Fruit fly (Drosophila melanogaster) whole organism, embryonic: ENCODE results near the gene CG15382.

Experiments
- Awh ChIP-seq: fragments of 200-800 bp; sonication (Bioruptor generic); IDR thresholded peaks from 2 replicates; pipeline ENCODE4, ENCODE4 v1.3.6; 2022; ENCODE audit warnings: missing biosample characterization, missing genetic modification characterization
- BEAF-32 ChIP-seq: fragments of 200-800 bp; sonication (Bioruptor generic); optimal IDR thresholded peaks from 3 replicates; lab custom pipeline; 2017; ENCODE audit warnings: missing biosample characterization, missing genetic modification characterization, mild to moderate bottlenecking, moderate library complexity, missing genetic modification reagents
- Bgb ChIP-seq: fragments of 200-800 bp; sonication (Bioruptor generic); IDR thresholded peaks from 2 replicates; pipeline ENCODE4 v1.3.6; 2022; ENCODE audit warnings: missing biosample characterization, missing genetic modification characterization; ENCODE audit not compliant: partially characterized antibody
- CG11456 ChIP-seq: fragments of 200-800 bp; sonication (Bioruptor generic); IDR thresholded peaks from 3 replicates; pipeline ENCODE4 v1.3.6; 2022; ENCODE audit warnings: missing biosample characterization, missing genetic modification characterization
- CG11696 ChIP-seq: fragments of 200-800 bp; sonication (Bioruptor generic); IDR thresholded peaks from 2 replicates; pipeline ENCODE4 v1.3.6; 2022; ENCODE audit warnings: missing biosample characterization, missing genetic modification characterization
- CG12071 ChIP-seq: fragments of 200-800 bp; sonication (Bioruptor generic); optimal IDR thresholded peaks from 3 replicates; lab custom pipeline; 2018; ENCODE audit warnings: missing biosample characterization, mild to moderate bottlenecking, missing genetic modification characterization
- CG12299 ChIP-seq: fragments of 200-800 bp; sonication (Bioruptor generic); optimal IDR thresholded peaks from 2 replicates; lab custom pipeline; 2018; ENCODE audit warnings: missing biosample characterization, mild to moderate bottlenecking, missing genetic modification characterization
- CG12744 ChIP-seq: fragments of 200-800 bp; sonication (Bioruptor generic); optimal IDR thresholded peaks from 2 replicates; lab custom pipeline; 2016; ENCODE audit warnings: missing biosample characterization, missing genetic modification characterization
- CG14667 ChIP-seq: fragments of 200-800 bp; sonication (Bioruptor generic); IDR thresholded peaks from 2 replicates; pipeline ENCODE4 v1.3.6; 2022; ENCODE audit warnings: missing biosample characterization, missing genetic modification characterization
- CG15696 ChIP-seq: fragments of 200-800 bp; sonication (Bioruptor generic); optimal IDR thresholded peaks from 2 replicates; lab custom pipeline; 2019; ENCODE audit warnings: missing biosample characterization, mild to moderate bottlenecking, missing genetic modification characterization, moderate library complexity
- CG17802 ChIP-seq: fragments of 200-800 bp; sonication (Bioruptor generic); optimal IDR thresholded peaks from 2 replicates; lab custom pipeline; 2018; ENCODE audit warnings: missing biosample characterization, mild to moderate bottlenecking, missing genetic modification characterization, moderate library complexity
- CG18599 ChIP-seq: fragments of 200-800 bp; sonication (Bioruptor generic); optimal IDR thresholded peaks from 3 replicates; lab custom pipeline; 2017; ENCODE audit warnings: missing biosample characterization, missing genetic modification characterization, mild to moderate bottlenecking, moderate library complexity, missing genetic modification reagents
- CG2129 ChIP-seq: fragments of 200-800 bp; sonication (Bioruptor generic); IDR thresholded peaks from 2 replicates; pipeline ENCODE4 v1.3.6; 2022; ENCODE audit warnings: missing biosample characterization, missing genetic modification characterization; ENCODE audit not compliant: partially characterized antibody
- CG30403 ChIP-seq: fragments of 200-800 bp; sonication (Bioruptor generic); optimal IDR thresholded peaks from 3 replicates; lab custom pipeline; 2016; ENCODE audit warnings: missing biosample characterization, missing genetic modification characterization
- CG3281 ChIP-seq: fragments of 200-800 bp; sonication (Bioruptor generic); optimal IDR thresholded peaks from 3 replicates; lab custom pipeline; 2017; ENCODE audit warnings: missing biosample characterization, mild to moderate bottlenecking, missing genetic modification characterization
- CG33213 ChIP-seq: fragments of 200-800 bp; sonication (Bioruptor generic); optimal IDR thresholded peaks from 3 replicates; lab custom pipeline; 2016; ENCODE audit warnings: missing biosample characterization, missing genetic modification characterization
- CG4328 ChIP-seq: fragments of 200-800 bp; sonication (Bioruptor generic); optimal IDR thresholded peaks from 3 replicates; lab custom pipeline; 2017; ENCODE audit warnings: missing biosample characterization, missing genetic modification reagents, missing genetic modification characterization
- CG4820 ChIP-seq: fragments of 200-800 bp; sonication (Bioruptor generic); optimal IDR thresholded peaks from 3 replicates; lab custom pipeline; 2016; ENCODE audit warnings: missing biosample characterization, missing genetic modification characterization
- CG7357 ChIP-seq: fragments of 200-800 bp; sonication (Bioruptor generic); IDR thresholded peaks from 3 replicates; pipeline ENCODE4 v1.3.6; 2022; ENCODE audit warnings: missing biosample characterization, missing genetic modification characterization
- CG8924 ChIP-seq: fragments of 200-800 bp; optimal IDR thresholded peaks from 3 replicates; lab custom pipeline; 2019; ENCODE audit warnings: missing biosample characterization, mild to moderate bottlenecking, missing genetic modification characterization, moderate library complexity
- CG9876 ChIP-seq: fragments of 200-800 bp; sonication (Bioruptor generic); optimal IDR thresholded peaks from 2 replicates; lab custom pipeline; 2016; ENCODE audit warnings: missing biosample characterization, missing genetic modification characterization
- CHES-1-like ChIP-seq: fragments of 200-800 bp; sonication (Bioruptor generic); optimal IDR thresholded peaks from 2 replicates; lab custom pipeline; 2016; ENCODE audit warnings: missing biosample characterization, missing genetic modification characterization
- CrebB ChIP-seq: fragments of 200-800 bp; sonication (Bioruptor generic); optimal IDR thresholded peaks from 3 replicates; lab custom pipeline; 2018; ENCODE audit warnings: missing biosample characterization, mild to moderate bottlenecking, missing genetic modification characterization
- Dek ChIP-seq: fragments of 200-800 bp; sonication (Bioruptor generic); optimal IDR thresholded peaks from 3 replicates; lab custom pipeline; 2019; ENCODE audit warnings: missing biosample characterization, mild to moderate bottlenecking, missing genetic modification characterization, moderate library complexity
- HLH54F ChIP-seq: fragments of 200-800 bp; sonication (Bioruptor generic); optimal IDR thresholded peaks from 3 replicates; lab custom pipeline; 2016; ENCODE audit warnings: missing biosample characterization, missing genetic modification characterization
- Hand ChIP-seq: fragments of 200-800 bp; sonication (Bioruptor generic); optimal IDR thresholded peaks from 2 replicates; lab custom pipeline; 2017; ENCODE audit warnings: mild to moderate bottlenecking, missing biosample characterization, missing genetic modification reagents, missing genetic modification characterization
- Hmr ChIP-seq: fragments of 200-800 bp; sonication (Bioruptor generic); optimal IDR thresholded peaks from 3 replicates; lab custom pipeline; 2017; ENCODE audit warnings: mild to moderate bottlenecking, missing biosample characterization, missing genetic modification reagents, missing genetic modification characterization
- Hr51 ChIP-seq, 2 experiments: fragments of 200-800 bp; sonication (Bioruptor generic); optimal IDR thresholded peaks; 2 replicates in 1 of 2; 3 replicates in 1 of 2; lab custom pipeline; 2016 to 2018; ENCODE audit warnings: missing biosample characterization in 2 of 2, missing genetic modification characterization in 2 of 2, mild to moderate bottlenecking in 1 of 2, moderate library complexity in 1 of 2
- Med ChIP-seq: fragments of 200-800 bp; sonication (Bioruptor generic); peaks from one replicate; lab custom pipeline; 2016; ENCODE audit warnings: missing biosample characterization, missing genetic modification characterization, mild to moderate bottlenecking, inconsistent platforms, moderate library complexity
- NC2α ChIP-seq: fragments of 200-800 bp; sonication (Bioruptor generic); optimal IDR thresholded peaks from 2 replicates; lab custom pipeline; 2016; ENCODE audit warnings: missing biosample characterization, missing genetic modification characterization
- NfI ChIP-seq: fragments of 200-800 bp; sonication (Bioruptor generic); optimal IDR thresholded peaks from 3 replicates; lab custom pipeline; 2018; ENCODE audit warnings: missing biosample characterization, mild to moderate bottlenecking, missing genetic modification characterization, moderate library complexity
- Oli ChIP-seq: fragments of 200-800 bp; sonication (Bioruptor generic); optimal IDR thresholded peaks from 2 replicates; lab custom pipeline; 2018; ENCODE audit warnings: missing biosample characterization, mild to moderate bottlenecking, missing genetic modification characterization, moderate library complexity
- Poxn ChIP-seq: fragments of 200-800 bp; sonication (Bioruptor generic); IDR thresholded peaks from 2 replicates; pipeline ENCODE4 v1.3.6; 2022; ENCODE audit warnings: missing biosample characterization, missing genetic modification characterization
- Xbp1 ChIP-seq: fragments of 200-800 bp; sonication (Bioruptor generic); optimal IDR thresholded peaks from 3 replicates; lab custom pipeline; 2016; ENCODE audit warnings: missing biosample characterization, mild to moderate bottlenecking, missing genetic modification characterization
- crol ChIP-seq: fragments of 200-800 bp; sonication (Bioruptor generic); IDR thresholded peaks from 2 replicates; pipeline ENCODE4 v1.3.6; 2022; ENCODE audit warnings: missing biosample characterization, missing genetic modification characterization
- fd96Cb ChIP-seq: fragments of 200-800 bp; sonication (Bioruptor generic); optimal IDR thresholded peaks from 2 replicates; lab custom pipeline; 2018; ENCODE audit warnings: missing biosample characterization, mild to moderate bottlenecking, missing genetic modification characterization, moderate library complexity
- gcm2 ChIP-seq: fragments of 200-800 bp; sonication (Bioruptor generic); optimal IDR thresholded peaks from 2 replicates; lab custom pipeline; 2016; ENCODE audit warnings: missing biosample characterization, missing genetic modification characterization
- gfzf ChIP-seq: fragments of 200-800 bp; sonication (Bioruptor generic); optimal IDR thresholded peaks from 2 replicates; lab custom pipeline; 2016; ENCODE audit warnings: missing biosample characterization, mild to moderate bottlenecking, missing genetic modification characterization, moderate library complexity
- gt ChIP-seq: fragments of 200-800 bp; sonication (Bioruptor generic); IDR thresholded peaks from 2 replicates; pipeline ENCODE4 v1.3.6; 2022; ENCODE audit warnings: missing biosample characterization, missing genetic modification characterization
- ken ChIP-seq: fragments of 200-800 bp; sonication (Bioruptor generic); IDR thresholded peaks from 3 replicates; pipeline ENCODE4 v1.3.6; 2022; ENCODE audit warnings: missing biosample characterization, missing genetic modification characterization
- nmo ChIP-seq: fragments of 200-800 bp; sonication (Bioruptor generic); optimal IDR thresholded peaks from 2 replicates; lab custom pipeline; 2018; ENCODE audit warnings: missing biosample characterization, mild to moderate bottlenecking, missing genetic modification characterization, moderate library complexity
- pfk ChIP-seq: fragments of 200-800 bp; sonication (Bioruptor generic); optimal IDR thresholded peaks from 2 replicates; lab custom pipeline; 2018; ENCODE audit warnings: missing biosample characterization, mild to moderate bottlenecking, missing genetic modification characterization, moderate library complexity
- pzg ChIP-seq: fragments of 200-800 bp; sonication (Bioruptor generic); optimal IDR thresholded peaks from 3 replicates; lab custom pipeline; 2018; ENCODE audit warnings: missing biosample characterization, mild to moderate bottlenecking, missing genetic modification characterization, moderate library complexity
- salm ChIP-seq: fragments of 200-800 bp; sonication (Bioruptor generic); optimal IDR thresholded peaks from 2 replicates; lab custom pipeline; 2018; ENCODE audit warnings: missing biosample characterization, mild to moderate bottlenecking, missing genetic modification characterization
- sd ChIP-seq: fragments of 200-800 bp; sonication (Bioruptor generic); optimal IDR thresholded peaks from 3 replicates; lab custom pipeline; 2018; ENCODE audit warnings: missing biosample characterization, mild to moderate bottlenecking, missing genetic modification characterization, moderate library complexity
- sim ChIP-seq: fragments of 200-800 bp; sonication (Bioruptor generic); IDR thresholded peaks from 2 replicates; pipeline ENCODE4 v1.3.6; 2022; ENCODE audit warnings: missing biosample characterization, missing genetic modification characterization
- tup ChIP-seq: fragments of 200-800 bp; sonication (Bioruptor generic); optimal IDR thresholded peaks from 2 replicates; lab custom pipeline; 2016; ENCODE audit warnings: missing biosample characterization, mild to moderate bottlenecking, missing genetic modification characterization, moderate library complexity
- zf30C ChIP-seq: fragments of 200-800 bp; sonication (Bioruptor generic); optimal IDR thresholded peaks from 3 replicates; lab custom pipeline; 2018; ENCODE audit warnings: missing biosample characterization, mild to moderate bottlenecking, missing genetic modification characterization

Gene CG15382

dm6 chr2L:2202018-2202852 lies 46.7 kb downstream of the CG15382 start (continued):
- TF ChIP-seq nmo (GFP tag; lab: Kevin White, UChicago) (peak; percentile 100), Hmr (GFP tag; lab: Kevin White, UChicago) (peak; percentile 83), fd96Cb (tag; lab: Kevin White, UChicago) (peak; percentile 100), HLH54F (peak; percentile 89), BEAF-32 (GFP tag; lab: Kevin White, UChicago) (peak; percentile 12), crol (GFP tag; lab: Robert Waterston, UW) (peak; percentile 98), NC2α (GFP tag; lab: Kevin White, UChicago) (peak; percentile 98), gt (GFP tag; lab: Robert Waterston, UW) (peak; percentile 99), gfzf (GFP tag; lab: Kevin White, UChicago) (peak; percentile 31), Oli (tag; lab: Kevin White, UChicago) (peak; percentile 99), CG8924 (tag; lab: Kevin White, UChicago) (peak; percentile 99), CG18599 (GFP tag; lab: Kevin White, UChicago) (peak; percentile 95), Bgb (GFP tag; lab: Robert Waterston, UW) (peak; percentile 34; the same call in 1 of the 2 replicates), CG15696 (tag; lab: Kevin White, UChicago) (peak; percentile 99), Xbp1 (GFP tag; lab: Kevin White, UChicago) (peak; percentile 99), salm (tag; lab: Kevin White, UChicago) (peak; percentile 99), Hr51 (GFP tag; optimal IDR thresholded peaks at IDR 0.05; lab: Kevin White, UChicago) (peak; percentile 95 to 99), sd (tag; lab: Kevin White, UChicago) (peak; percentile 83), tup (peak; percentile 94), CG4820 (GFP tag; lab: Kevin White, UChicago) (peak; percentile 99), Dek (peak; percentile 92), CG2129 (0 out of 2 replicates have a peak, but pooled peaks have one; percentile 33), CHES-1-like (GFP tag; lab: Kevin White, UChicago) (peak; percentile 95), Awh (GFP tag; lab: Robert Waterston, UW) (peak; percentile 100), CG12071 (GFP tag; lab: Kevin White, UChicago) (peak; percentile 97), gcm2 (peak; percentile 95), pzg (GFP tag; lab: Kevin White, UChicago) (no peak), zf30C (peak; percentile 3), Med (GFP tag; lab: Kevin White, UChicago) (peak; percentile 99), CrebB (tag; lab: Kevin White, UChicago) (peak; percentile 98), NfI (GFP tag; lab: Kevin White, UChicago) (peak; percentile 95), CG11456 (GFP tag; lab: Robert Waterston, UW) (peak; percentile 89), CG9876 (peak; percentile 87), ken (peak; percentile 99), CG7357 (GFP tag; lab: Robert Waterston, UW) (peak; percentile 94), CG33213 (GFP tag; lab: Kevin White, UChicago) (peak; percentile 98), CG4328 (GFP tag; lab: Kevin White, UChicago) (peak; percentile 89), Poxn (no peak), CG3281 (GFP tag; lab: Kevin White, UChicago) (peak; percentile 80), Hand (peak; percentile 77), CG11696 (peak; percentile 95), CG14667 (GFP tag; lab: Robert Waterston, UW) (peak; percentile 97), CG17802 (tag; lab: Kevin White, UChicago) (peak; percentile 93), CG12299 (tag; lab: Kevin White, UChicago) (peak; percentile 97), sim (GFP tag; lab: Robert Waterston, UW) (peak; percentile 99), CG30403 (GFP tag; lab: Kevin White, UChicago) (peak; percentile 99), CG12744 (GFP tag; lab: Kevin White, UChicago) (peak; percentile 95), pfk (GFP tag; lab: Kevin White, UChicago) (no peak)
